Fruit fly (Drosophila melanogaster): ENCODE results near the gene SelT.
A peak's percentile ranks its signal among the peaks of the same experiment; 100 is the strongest.

The SelT gene

dm6 chr2L:5009306-5010030 lies 1.3 kb upstream of the SelT start, which contains the start of gene Rtnl1:
Rtnl1 (minus strand) TSS chr2L:5009720.
- peak; percentile 42 for TF ChIP-seq noc (tag; optimal IDR thresholded peaks at IDR 0.05)

dm6 chr2L:5020479-5020878 lies 9.8 kb downstream of the SelT start:
- TF ChIP-seq noc (tag; optimal IDR thresholded peaks at IDR 0.05) = no peak

DNA sequence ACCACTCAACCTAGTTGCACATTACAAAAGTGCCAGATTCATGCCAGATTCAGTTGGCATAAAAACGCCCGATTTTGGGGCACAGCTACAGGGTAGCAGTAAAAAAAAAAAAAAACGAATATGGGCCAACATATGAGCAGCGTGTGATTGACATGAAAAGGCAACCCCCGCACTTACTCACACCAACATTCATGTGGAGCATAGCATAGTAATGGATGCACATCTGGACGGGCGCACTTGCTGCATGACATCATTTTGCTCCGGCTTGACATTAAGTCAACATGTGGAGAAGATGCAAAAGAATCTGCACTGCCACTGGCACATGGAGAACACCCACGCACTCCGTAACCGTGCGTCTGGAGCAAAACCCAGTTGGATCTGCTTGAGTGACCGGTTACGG lies 11.9 kb downstream of the SelT start:
- TF ChIP-seq noc (tag; optimal IDR thresholded peaks at IDR 0.05) = no peak

dm6 chr2L:5025557-5025956 lies 14.8 kb downstream of the SelT start:
- TF ChIP-seq noc (tag; optimal IDR thresholded peaks at IDR 0.05) = peak; percentile 74

DNA sequence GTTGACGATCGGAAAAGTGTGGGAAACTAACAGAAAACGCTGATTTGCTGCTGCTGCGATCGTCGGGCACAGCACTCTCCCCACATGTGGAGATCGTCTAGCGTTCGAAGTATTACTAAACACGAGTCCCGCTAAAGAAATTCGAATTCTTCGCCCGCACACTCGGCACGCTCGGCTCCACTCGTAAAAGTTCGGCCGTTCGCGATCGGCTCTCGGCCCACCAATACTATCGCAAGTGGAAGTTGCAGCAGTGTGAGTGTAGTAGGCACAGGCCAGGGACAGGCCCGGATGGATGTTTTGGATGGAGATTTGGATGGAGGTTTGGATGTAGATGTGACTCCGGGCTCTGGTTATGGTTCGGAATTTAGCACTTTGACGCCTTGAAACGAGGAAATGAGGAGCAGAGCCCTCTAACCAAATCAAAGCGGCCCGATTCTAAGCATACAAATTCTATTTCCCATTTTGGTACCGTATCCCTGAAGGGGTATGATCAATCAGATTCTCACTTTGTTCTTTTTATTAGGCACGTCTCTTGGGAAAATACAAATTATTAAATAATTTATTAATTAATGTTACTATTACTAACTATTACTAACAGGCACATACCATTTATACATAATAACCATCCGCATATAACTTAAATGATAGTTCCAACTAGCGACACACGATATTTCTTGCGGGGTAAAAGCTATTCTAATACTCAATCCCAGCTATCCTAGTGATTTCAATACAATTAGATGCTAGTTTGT lies 16.8 kb downstream of the SelT start:
- TF ChIP-seq noc (tag; optimal IDR thresholded peaks at IDR 0.05) = peak; percentile 52

DNA sequence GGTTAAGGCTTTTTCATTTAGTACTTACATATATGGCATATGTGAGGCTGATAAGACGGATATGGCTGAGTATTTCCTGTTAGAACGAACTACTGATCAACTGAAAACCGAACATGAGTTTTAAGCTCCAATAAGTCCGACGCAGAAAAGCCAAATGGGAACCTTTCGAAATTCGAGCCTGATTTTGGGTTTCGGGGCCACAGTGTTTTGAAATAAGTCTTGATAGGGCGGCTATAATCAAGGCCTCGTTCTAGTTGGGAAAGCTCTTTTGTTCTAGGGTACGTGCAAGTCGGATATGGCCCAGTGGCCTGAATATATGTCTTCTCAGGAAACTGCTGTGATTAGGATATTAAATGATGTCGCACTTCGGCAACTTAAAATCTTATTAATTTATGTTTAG lies 17.4 kb downstream of the SelT start, which contains the start of gene vkg:
Gene vkg, minus strand, starts transcription at position 101 of the 400 bp plus-strand sequence.
- no peak for TF ChIP-seq noc (tag; optimal IDR thresholded peaks at IDR 0.05)

dm6 chr2L:5029049-5029808 lies 18.5 kb downstream of the SelT start, which contains the start of gene Col4a1:
Col4a1 (plus strand) TSS chr2L:5029609.
- TF ChIP-seq noc (tag; optimal IDR thresholded peaks at IDR 0.05) = no peak

dm6 chr2L:5029809-5030108 lies 19.0 kb downstream of the SelT start:
- TF ChIP-seq noc (tag; optimal IDR thresholded peaks at IDR 0.05) = no peak

DNA sequence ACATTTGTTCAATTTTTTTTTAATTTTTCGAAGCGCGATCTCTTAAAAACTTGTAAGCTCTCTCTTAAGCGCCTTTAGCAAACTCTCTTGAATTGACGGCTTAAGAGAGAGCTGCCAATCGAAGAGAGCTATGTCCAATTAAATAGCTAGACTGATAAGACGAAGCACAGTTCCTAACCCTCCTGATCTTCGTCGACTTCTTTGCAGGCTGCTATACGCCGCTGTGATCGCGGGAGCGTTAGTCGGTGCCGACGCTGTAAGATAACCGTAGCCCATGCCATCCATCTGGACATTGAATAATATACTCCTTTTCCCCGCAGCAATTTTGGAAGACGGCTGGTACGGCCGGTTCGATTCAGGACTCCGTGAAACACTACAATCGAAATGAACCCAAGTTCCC lies 19.8 kb downstream of the SelT start:
- no peak for TF ChIP-seq noc (tag; optimal IDR thresholded peaks at IDR 0.05)

dm6 chr2L:5031399-5031798 lies 20.7 kb downstream of the SelT start:
- no peak for TF ChIP-seq noc (tag; optimal IDR thresholded peaks at IDR 0.05)

DNA sequence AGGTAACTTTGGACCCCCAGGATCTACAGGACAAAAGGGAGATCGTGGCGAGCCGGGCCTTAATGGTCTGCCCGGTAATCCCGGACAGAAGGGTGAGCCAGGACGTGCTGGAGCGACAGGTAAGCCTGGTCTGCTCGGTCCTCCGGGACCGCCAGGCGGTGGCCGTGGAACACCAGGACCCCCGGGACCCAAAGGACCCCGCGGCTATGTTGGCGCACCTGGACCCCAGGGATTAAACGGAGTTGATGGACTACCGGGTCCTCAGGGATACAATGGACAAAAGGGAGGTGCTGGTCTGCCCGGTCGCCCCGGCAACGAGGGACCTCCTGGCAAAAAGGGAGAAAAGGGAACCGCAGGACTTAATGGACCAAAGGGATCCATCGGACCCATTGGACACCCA lies 21.2 kb downstream of the SelT start:
- TF ChIP-seq noc (tag; optimal IDR thresholded peaks at IDR 0.05) = no peak

DNA sequence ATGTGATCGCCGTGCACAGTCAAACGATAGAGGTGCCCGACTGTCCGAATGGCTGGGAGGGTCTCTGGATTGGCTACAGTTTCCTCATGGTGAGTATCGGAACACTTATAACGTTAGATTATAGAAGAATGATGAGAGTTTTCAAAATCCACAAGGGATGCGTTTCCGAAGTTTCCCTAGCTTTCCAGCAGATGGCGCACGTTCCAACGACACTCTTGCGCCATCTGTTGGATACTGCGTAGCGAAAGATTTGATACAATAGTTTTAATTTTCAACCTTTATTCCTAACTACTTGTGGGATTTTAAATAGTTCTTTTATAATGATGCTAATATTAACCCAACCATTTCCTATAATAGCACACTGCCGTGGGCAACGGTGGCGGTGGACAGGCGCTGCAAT lies 25.4 kb downstream of the SelT start:
- TF ChIP-seq noc (tag; optimal IDR thresholded peaks at IDR 0.05) = no peak

DNA sequence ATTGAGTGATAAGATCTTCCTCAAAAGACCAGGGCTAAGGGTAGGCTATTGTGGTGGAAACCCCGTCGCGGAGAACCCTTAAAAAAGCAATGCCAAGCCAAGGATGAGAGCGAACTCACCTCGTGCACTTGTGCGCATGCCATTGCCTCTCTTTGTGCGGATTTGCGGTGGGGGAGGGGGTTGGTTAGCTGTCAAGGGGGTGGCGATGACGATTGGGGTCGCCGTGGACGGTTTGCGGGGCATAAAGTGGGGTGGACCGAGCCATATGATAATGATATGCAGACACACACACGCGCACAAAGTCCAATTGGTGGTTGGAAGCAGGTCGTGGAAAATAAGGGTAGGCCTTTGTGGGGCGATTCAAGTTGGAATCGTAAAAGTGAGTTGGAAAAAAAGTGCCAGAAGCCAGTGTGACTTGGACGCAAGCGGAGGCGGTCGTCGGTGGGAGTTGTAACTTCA lies 26.7 kb downstream of the SelT start, which contains the start of the genes CG14042 and SP555:
Gene CG14042, plus strand, starts transcription at position 308 of the 459 bp plus-strand sequence.
Gene SP555, plus strand, starts transcription at position 308 of the 459 bp plus-strand sequence.
- TF ChIP-seq noc (tag; optimal IDR thresholded peaks at IDR 0.05) = no peak

- peak; percentile 61 for TF ChIP-seq noc (tag; optimal IDR thresholded peaks at IDR 0.05)
Observed at dm6 chr2L:5042076-5042475, 31.4 kb downstream of the SelT start.

- peak; percentile 12 for TF ChIP-seq noc (tag; optimal IDR thresholded peaks at IDR 0.05)
Observed at dm6 chr2L:5043043-5043442, 32.3 kb downstream of the SelT start, which contains the start of the genes CG33995, CG44000 and CG44001. CG33995 (plus strand) TSS chr2L:5043270. CG44000 (plus strand) TSS chr2L:5043270. CG44001 (plus strand) TSS chr2L:5043270.

Data from whole organism, larva.